Worm (Caenorhabditis elegans) whole organism, young adult: ENCODE results near the gene Y53G8AR.6.
A peak's percentile ranks its signal among the peaks of the same experiment; 100 is the strongest.

Experiments
- F23B12.7 ChIP-seq: sonication (generic microtip); optimal IDR thresholded peaks from 2 replicates; lab custom pipeline; 2017; ENCODE audit warnings: missing genetic modification characterization, mild to moderate bottlenecking, missing compliant biosample characterization, antibody characterized with exemption, moderate library complexity; ENCODE audit not compliant: insufficient read depth
- F49E8.2 ChIP-seq: sonication (generic microtip); optimal IDR thresholded peaks from 3 replicates; lab custom pipeline; 2017; ENCODE audit warnings: missing genetic modification characterization, mild to moderate bottlenecking, missing compliant biosample characterization, antibody characterized with exemption, moderate library complexity; ENCODE audit not compliant: insufficient read depth
- Y53F4B.3 ChIP-seq: fragments of 200-800 bp; sonication (Bioruptor generic); IDR thresholded peaks from 2 replicates; pipeline ENCODE4 v1.3.6; 2022; ENCODE audit warnings: missing genetic modification reagents, missing genetic modification characterization, missing compliant biosample characterization
- Y53G8AR.9 ChIP-seq: fragments of 200-800 bp; sonication (Bioruptor generic); conservative IDR thresholded peaks from 2 replicates; pipeline ENCODE4 v1.3.6; 2022; ENCODE audit warnings: missing genetic modification reagents, missing genetic modification characterization, missing compliant biosample characterization
- chd-7 ChIP-seq: sonication (generic microtip); optimal IDR thresholded peaks from 2 replicates; lab custom pipeline; 2016; ENCODE audit warnings: mild to moderate bottlenecking, missing genetic modification characterization, moderate library complexity, missing compliant biosample characterization
- madf-8 ChIP-seq: fragments of 200-800 bp; sonication (Bioruptor generic); conservative IDR thresholded peaks from 2 replicates; pipeline ENCODE4 v1.3.6; 2022; ENCODE audit warnings: missing genetic modification reagents, missing genetic modification characterization, missing compliant biosample characterization
- sdz-38 ChIP-seq: sonication (generic microtip); optimal IDR thresholded peaks from 2 replicates; lab custom pipeline; 2016; ENCODE audit warnings: missing genotype, missing genetic modification characterization, missing compliant biosample characterization
- ztf-26 ChIP-seq: sonication (generic microtip); optimal IDR thresholded peaks from 2 replicates; lab custom pipeline; 2017; ENCODE audit warnings: missing genetic modification characterization, missing compliant biosample characterization

- TF ChIP-seq madf-8 (GFP tag; lab: Robert Waterston, UW) (no peak), chd-7 (tag; lab: Kevin White, UChicago) (no peak), F49E8.2 (tag; lab: Kevin White, UChicago) (peak; percentile 29), sdz-38 (tag; lab: Kevin White, UChicago) (no peak), Y53G8AR.9 (GFP tag; lab: Robert Waterston, UW) (no peak), F23B12.7 (tag; lab: Kevin White, UChicago) (no peak), Y53F4B.3 (GFP tag; lab: Robert Waterston, UW) (no peak), ztf-26 (tag; lab: Kevin White, UChicago) (no peak)
Measured at ce11 chrIII:3331767-3332166, 37.2 kb downstream of the Y53G8AR.6 start.
